Fruit fly (Drosophila melanogaster) whole organism, embryonic: ENCODE data around the gene CG5181.

Source experiments
- Antp ChIP-seq: fragments of 200-800 bp; sonication (Bioruptor generic); optimal IDR thresholded peaks from 3 replicates; lab custom pipeline; 2016; ENCODE audit warnings: missing biosample characterization, missing genetic modification characterization
- Bdp1 ChIP-seq: fragments of 200-800 bp; sonication (Bioruptor generic); optimal IDR thresholded peaks from 3 replicates; lab custom pipeline; 2016; ENCODE audit warnings: missing biosample characterization, missing genetic modification characterization
- C15 ChIP-seq: fragments of 200-800 bp; sonication (Bioruptor generic); IDR thresholded peaks from 3 replicates; pipeline ENCODE4 v1.3.6; 2022; ENCODE audit warnings: missing biosample characterization, missing genetic modification characterization
- CG11696 ChIP-seq: fragments of 200-800 bp; sonication (Bioruptor generic); IDR thresholded peaks from 2 replicates; pipeline ENCODE4 v1.3.6; 2022; ENCODE audit warnings: missing biosample characterization, missing genetic modification characterization
- CG11723 ChIP-seq: fragments of 200-800 bp; sonication (Bioruptor generic); optimal IDR thresholded peaks from 2 replicates; lab custom pipeline; 2017; ENCODE audit warnings: missing biosample characterization, mild to moderate bottlenecking, missing genetic modification characterization
- CG12104 ChIP-seq: fragments of 200-800 bp; sonication (Bioruptor generic); optimal IDR thresholded peaks from 3 replicates; lab custom pipeline; 2016; ENCODE audit warnings: missing biosample characterization, missing genetic modification characterization
- CG12391 ChIP-seq: fragments of 200-800 bp; sonication (Bioruptor generic); optimal IDR thresholded peaks from 3 replicates; lab custom pipeline; 2018; ENCODE audit warnings: missing biosample characterization, mild to moderate bottlenecking, missing genetic modification characterization, moderate library complexity
- CG13624 ChIP-seq: fragments of 200-800 bp; sonication (Bioruptor generic); optimal IDR thresholded peaks from 2 replicates; lab custom pipeline; 2016; ENCODE audit warnings: missing biosample characterization, missing genetic modification characterization
- CG14050 ChIP-seq: fragments of 200-800 bp; sonication (Bioruptor generic); IDR thresholded peaks from 3 replicates; pipeline ENCODE4 v1.3.6; 2022; ENCODE audit warnings: missing biosample characterization, missing genetic modification characterization
- CG1602 ChIP-seq: fragments of 200-800 bp; sonication (Bioruptor generic); optimal IDR thresholded peaks from 3 replicates; lab custom pipeline; 2016; ENCODE audit warnings: missing biosample characterization, missing genetic modification characterization
- CG1647 ChIP-seq: fragments of 200-800 bp; sonication (Bioruptor generic); optimal IDR thresholded peaks from 3 replicates; lab custom pipeline; 2016; ENCODE audit warnings: missing biosample characterization, missing genetic modification characterization
- CG16815 ChIP-seq: fragments of 200-800 bp; sonication (Bioruptor generic); optimal IDR thresholded peaks from 3 replicates; lab custom pipeline; 2017; ENCODE audit warnings: missing biosample characterization, mild to moderate bottlenecking, missing genetic modification characterization
- CG17612 ChIP-seq: fragments of 200-800 bp; sonication (Bioruptor generic); IDR thresholded peaks from 2 replicates; pipeline ENCODE4 v1.3.6; 2022; ENCODE audit warnings: missing biosample characterization, missing genetic modification characterization
- CG3163 ChIP-seq: fragments of 200-800 bp; sonication (Bioruptor generic); optimal IDR thresholded peaks from 3 replicates; lab custom pipeline; 2016; ENCODE audit warnings: missing biosample characterization, missing genetic modification characterization
- CG32532 ChIP-seq: fragments of 200-800 bp; sonication (Bioruptor generic); IDR thresholded peaks from 2 replicates; pipeline ENCODE4 v1.3.6; 2022; ENCODE audit warnings: missing biosample characterization, missing genetic modification characterization
- CG3281 ChIP-seq: fragments of 200-800 bp; sonication (Bioruptor generic); optimal IDR thresholded peaks from 3 replicates; lab custom pipeline; 2017; ENCODE audit warnings: missing biosample characterization, mild to moderate bottlenecking, missing genetic modification characterization
- CG34224 ChIP-seq: fragments of 200-800 bp; sonication (Bioruptor generic); IDR thresholded peaks from 3 replicates; pipeline ENCODE4 v1.3.6; 2022; ENCODE audit warnings: missing biosample characterization, missing genetic modification characterization; ENCODE audit not compliant: partially characterized antibody
- CG34422 ChIP-seq: fragments of 200-800 bp; sonication (Bioruptor generic); IDR thresholded peaks from 3 replicates; pipeline ENCODE4 v1.3.6; 2022; ENCODE audit warnings: missing biosample characterization, missing genetic modification characterization
- CG43689 ChIP-seq: fragments of 200-800 bp; sonication (Bioruptor generic); IDR thresholded peaks from 2 replicates; pipeline ENCODE4 v1.3.6; 2022; ENCODE audit warnings: missing biosample characterization, missing genetic modification characterization
- CG4730 ChIP-seq: fragments of 200-800 bp; sonication (Bioruptor generic); IDR thresholded peaks from 2 replicates; pipeline ENCODE4 v1.3.6; 2022; ENCODE audit warnings: missing biosample characterization, missing genetic modification characterization
- CG5245 ChIP-seq: fragments of 200-800 bp; sonication (Bioruptor generic); optimal IDR thresholded peaks from 3 replicates; lab custom pipeline; 2016; ENCODE audit warnings: missing biosample characterization, missing genetic modification characterization
- CG7963 ChIP-seq: fragments of 200-800 bp; sonication (Bioruptor generic); IDR thresholded peaks from 3 replicates; pipeline ENCODE4 v1.3.6; 2022; ENCODE audit warnings: missing biosample characterization, missing genetic modification characterization; ENCODE audit not compliant: partially characterized antibody
- CG9437 ChIP-seq: fragments of 200-800 bp; sonication (Bioruptor generic); optimal IDR thresholded peaks from 2 replicates; lab custom pipeline; 2018; ENCODE audit warnings: missing biosample characterization, mild to moderate bottlenecking, missing genetic modification characterization
- Dp ChIP-seq: fragments of 200-800 bp; sonication (Bioruptor generic); optimal IDR thresholded peaks from 2 replicates; lab custom pipeline; 2018; ENCODE audit warnings: missing biosample characterization, mild to moderate bottlenecking, missing genetic modification characterization, moderate library complexity
- E2f2 ChIP-seq: fragments of 200-800 bp; sonication (Bioruptor generic); IDR thresholded peaks from 2 replicates; pipeline ENCODE4 v1.3.6; 2022; ENCODE audit warnings: missing biosample characterization, missing genetic modification characterization
- HHEX ChIP-seq: fragments of 200-800 bp; sonication (Bioruptor generic); optimal IDR thresholded peaks from 3 replicates; lab custom pipeline; 2017; ENCODE audit warnings: missing biosample characterization, mild to moderate bottlenecking, missing genetic modification characterization, missing genetic modification reagents
- Myb ChIP-seq: fragments of 200-800 bp; sonication (Bioruptor generic); optimal IDR thresholded peaks from 2 replicates; lab custom pipeline; 2016; ENCODE audit warnings: missing biosample characterization, missing genetic modification characterization
- Nf-YC ChIP-seq: fragments of 200-800 bp; optimal IDR thresholded peaks from 3 replicates; lab custom pipeline; 2019; ENCODE audit warnings: missing biosample characterization, mild to moderate bottlenecking, missing genetic modification characterization, moderate library complexity
- Oaz ChIP-seq: fragments of 200-800 bp; sonication (Bioruptor generic); IDR thresholded peaks from 2 replicates; pipeline ENCODE4 v1.3.6; 2022; ENCODE audit warnings: missing biosample characterization, missing genetic modification characterization
- Rfx ChIP-seq: fragments of 200-800 bp; sonication (Bioruptor generic); IDR thresholded peaks from 2 replicates; pipeline ENCODE4 v1.3.6; 2022; ENCODE audit warnings: missing biosample characterization, missing genetic modification characterization
- Sox102F ChIP-seq: fragments of 200-800 bp; sonication (Bioruptor generic); optimal IDR thresholded peaks from 2 replicates; lab custom pipeline; 2018; ENCODE audit warnings: missing biosample characterization, mild to moderate bottlenecking, missing genetic modification characterization, moderate library complexity
- al ChIP-seq: fragments of 200-800 bp; sonication (Bioruptor generic); IDR thresholded peaks from 2 replicates; pipeline ENCODE4 v1.3.6; 2022; ENCODE audit warnings: missing biosample characterization, missing genetic modification characterization
- cad ChIP-seq: fragments of >200 bp; optimal IDR thresholded peaks from 2 replicates; lab custom pipeline; 2017; ENCODE audit warnings: missing biosample characterization, missing genetic modification characterization
- chm ChIP-seq: fragments of 200-800 bp; sonication (Bioruptor generic); IDR thresholded peaks from 2 replicates; pipeline ENCODE4 v1.3.6; 2022; ENCODE audit warnings: missing biosample characterization, missing genetic modification characterization
- chn ChIP-seq: fragments of 200-800 bp; sonication (Bioruptor generic); optimal IDR thresholded peaks from 2 replicates; lab custom pipeline; 2016; ENCODE audit warnings: missing biosample characterization, missing genetic modification characterization
- croc ChIP-seq: fragments of 200-800 bp; sonication (Bioruptor generic); conservative IDR thresholded peaks from 3 replicates; pipeline ENCODE4 v1.3.6; 2022; ENCODE audit warnings: missing biosample characterization, missing genetic modification characterization
- dati ChIP-seq: fragments of 200-800 bp; sonication (Bioruptor generic); IDR thresholded peaks from 2 replicates; pipeline ENCODE4 v1.3.6; 2022; ENCODE audit warnings: missing biosample characterization, missing genetic modification characterization
- esg ChIP-seq: fragments of 200-800 bp; sonication (Bioruptor generic); conservative IDR thresholded peaks from 2 replicates; pipeline ENCODE4 v1.3.6; 2022; ENCODE audit warnings: missing biosample characterization, missing genetic modification characterization
- ftz-f1 ChIP-seq: fragments of 200-800 bp; sonication (Bioruptor generic); optimal IDR thresholded peaks from 2 replicates; lab custom pipeline; 2016; ENCODE audit warnings: missing biosample characterization, missing genetic modification characterization
- grn ChIP-seq: fragments of 200-800 bp; sonication (Bioruptor generic); optimal IDR thresholded peaks from 3 replicates; lab custom pipeline; 2017; ENCODE audit warnings: missing biosample characterization, missing genetic modification characterization
- gt ChIP-seq: fragments of 200-800 bp; sonication (Bioruptor generic); IDR thresholded peaks from 2 replicates; pipeline ENCODE4 v1.3.6; 2022; ENCODE audit warnings: missing biosample characterization, missing genetic modification characterization
- hb ChIP-seq: fragments of 200-800 bp; sonication (Bioruptor generic); IDR thresholded peaks from 3 replicates; pipeline ENCODE4 v1.3.6; 2022; ENCODE audit warnings: missing biosample characterization, missing genetic modification characterization; ENCODE audit not compliant: partially characterized antibody
- kah ChIP-seq: fragments of 200-800 bp; sonication (Bioruptor generic); optimal IDR thresholded peaks from 2 replicates; lab custom pipeline; 2018; ENCODE audit warnings: missing biosample characterization, mild to moderate bottlenecking, missing genetic modification characterization
- maf-S ChIP-seq: fragments of 200-800 bp; sonication (Bioruptor generic); optimal IDR thresholded peaks from 2 replicates; lab custom pipeline; 2016; ENCODE audit warnings: missing biosample characterization, missing genetic modification characterization
- odd ChIP-seq: fragments of 200-800 bp; sonication (Bioruptor generic); optimal IDR thresholded peaks from 2 replicates; lab custom pipeline; 2017; ENCODE audit warnings: missing biosample characterization, mild to moderate bottlenecking, missing genetic modification characterization
- p53 ChIP-seq: fragments of 200-800 bp; sonication (Bioruptor generic); optimal IDR thresholded peaks from 2 replicates; lab custom pipeline; 2016; ENCODE audit warnings: missing biosample characterization, missing genetic modification characterization
- ro ChIP-seq: fragments of 200-800 bp; sonication (Bioruptor generic); IDR thresholded peaks from 2 replicates; pipeline ENCODE4 v1.3.6; 2022; ENCODE audit warnings: missing biosample characterization, missing genetic modification characterization
- sisA ChIP-seq: fragments of 200-800 bp; sonication (Bioruptor generic); IDR thresholded peaks from 2 replicates; pipeline ENCODE4 v1.3.6; 2022; ENCODE audit warnings: missing biosample characterization, missing genetic modification characterization
- slou ChIP-seq: fragments of 200-800 bp; sonication (Bioruptor generic); optimal IDR thresholded peaks from 3 replicates; lab custom pipeline; 2016; ENCODE audit warnings: missing biosample characterization, missing genetic modification characterization
- slp2 ChIP-seq: fragments of 200-800 bp; sonication (Bioruptor generic); optimal IDR thresholded peaks from 2 replicates; lab custom pipeline; 2016; ENCODE audit warnings: missing biosample characterization, missing genetic modification characterization

The CG5181 gene

dm6 chr2L:7420305-7421287 is 11.0 kb upstream of the CG5181 start (continued):
- no peak for TF ChIP-seq CG1602 (GFP tag; lab: Kevin White, UChicago)
- TF ChIP-seq E2f2 (GFP tag; lab: Robert Waterston, UW) = no peak; the same call in 1 of the 2 replicates
- peak; percentile 43 for TF ChIP-seq CG3163 (GFP tag; lab: Kevin White, UChicago)
- TF ChIP-seq ftz-f1 = no peak
- peak; percentile 71 for TF ChIP-seq Myb (GFP tag; lab: Kevin White, UChicago)
- TF ChIP-seq CG14050 (GFP tag; lab: Robert Waterston, UW) = peak; percentile 61
- TF ChIP-seq CG34422 (GFP tag; lab: Robert Waterston, UW) = peak; percentile 52; the same call in 2 of the 3 replicates
- no peak; the same call in 2 of the 3 replicates for TF ChIP-seq C15 (GFP tag; lab: Robert Waterston, UW)
- TF ChIP-seq CG7963 = no peak
- no peak for TF ChIP-seq gt (GFP tag; lab: Robert Waterston, UW)
- peak; percentile 75 for TF ChIP-seq sisA (GFP tag; lab: Robert Waterston, UW)
- TF ChIP-seq CG12391 (tag; lab: Kevin White, UChicago) = peak; percentile 65
- no peak for TF ChIP-seq CG11696 (GFP tag; lab: Robert Waterston, UW)
- TF ChIP-seq hb (GFP tag; lab: Robert Waterston, UW) = no peak
- peak; percentile 52 for TF ChIP-seq CG1647 (GFP tag; lab: Kevin White, UChicago)
- no peak for TF ChIP-seq CG11723 (GFP tag; lab: Kevin White, UChicago)
- no peak for TF ChIP-seq p53
- no peak for TF ChIP-seq CG16815 (GFP tag; lab: Kevin White, UChicago)
- no peak for TF ChIP-seq Dp (GFP tag; lab: Kevin White, UChicago)
- TF ChIP-seq CG4730 (GFP tag; lab: Robert Waterston, UW) = no peak; the same call in 1 of the 2 replicates
- TF ChIP-seq CG13624 (GFP tag; lab: Kevin White, UChicago) = peak; percentile 69
- no peak for TF ChIP-seq grn (GFP tag; lab: Kevin White, UChicago)
- peak; percentile 27 for TF ChIP-seq Sox102F (GFP tag; lab: Kevin White, UChicago)
- no peak for TF ChIP-seq CG17612 (GFP tag; lab: Robert Waterston, UW)
- peak; percentile 78 for TF ChIP-seq Antp (GFP tag; lab: Kevin White, UChicago)
- no peak for TF ChIP-seq CG12104 (GFP tag; lab: Kevin White, UChicago)
- TF ChIP-seq Nf-YC (tag; lab: Kevin White, UChicago) = no peak
- no peak for TF ChIP-seq kah
- no peak for TF ChIP-seq cad (GFP tag; lab: Kevin White, UChicago)
- TF ChIP-seq CG34224 = no peak
- TF ChIP-seq CG32532 = peak; percentile 87
- peak; percentile 67 for TF ChIP-seq al
- peak; percentile 61 for TF ChIP-seq slou (GFP tag; lab: Kevin White, UChicago)
- no peak for TF ChIP-seq odd
- peak; percentile 49 for TF ChIP-seq HHEX (GFP tag; lab: Kevin White, UChicago)
- no peak for TF ChIP-seq CG43689 (GFP tag; lab: Robert Waterston, UW)
- peak; percentile 81 for TF ChIP-seq chm (GFP tag; lab: Robert Waterston, UW)
- TF ChIP-seq CG3281 (GFP tag; lab: Kevin White, UChicago) = peak; percentile 68
- no peak for TF ChIP-seq ro
- TF ChIP-seq slp2 = no peak
- peak; percentile 51 for TF ChIP-seq maf-S
- no peak for TF ChIP-seq Oaz (GFP tag; lab: Robert Waterston, UW)
- TF ChIP-seq CG5245 (GFP tag; lab: Kevin White, UChicago) = no peak
- peak; percentile 60 for TF ChIP-seq chn (GFP tag; lab: Kevin White, UChicago)
- 0 out of 3 replicates have a peak, but pooled peaks have one; percentile 17 for TF ChIP-seq croc
- TF ChIP-seq esg = peak; percentile 55; the same call in 1 of the 2 replicates
- peak; percentile 35 for TF ChIP-seq Bdp1 (GFP tag; lab: Kevin White, UChicago)
- TF ChIP-seq CG9437 (GFP tag; lab: Kevin White, UChicago) = no peak
- peak; percentile 44; the same call in 1 of the 2 replicates for TF ChIP-seq dati
- peak; percentile 87 for TF ChIP-seq Rfx (GFP tag; lab: Robert Waterston, UW)
